Worm (Caenorhabditis elegans) whole organism, late embryonic: ENCODE measurements around the gene F37A4.4.

Experiments
- Y22D7AL.16 ChIP-seq: sonication (generic microtip); optimal IDR thresholded peaks from 2 replicates; lab custom pipeline; 2016; ENCODE audit warnings: missing genetic modification characterization, missing compliant biosample characterization
- ama-1 ChIP-seq: fragments of 150-350 bp; optimal IDR thresholded peaks from 2 replicates; lab custom pipeline; 2014
- ets-4 ChIP-seq: sonication (generic microtip); optimal IDR thresholded peaks from 2 replicates; lab custom pipeline; 2016; ENCODE audit warnings: missing genetic modification characterization, missing compliant biosample characterization
- lin-11 ChIP-seq: fragments of 200-800 bp; sonication (Bioruptor generic); optimal IDR thresholded peaks from 2 replicates; lab custom pipeline; 2018; ENCODE audit warnings: mild to moderate bottlenecking, missing genetic modification characterization, missing compliant biosample characterization
- nfya-1 ChIP-seq: sonication (generic microtip); optimal IDR thresholded peaks from 2 replicates; lab custom pipeline; 2017; ENCODE audit warnings: missing genetic modification characterization, mild to moderate bottlenecking, missing compliant biosample characterization, antibody characterized with exemption, moderate library complexity
- nhr-11 ChIP-seq: fragments of 150-350 bp; optimal IDR thresholded peaks from 2 replicates; lab custom pipeline; 2014; ENCODE audit warnings: missing biosample characterization, missing genetic modification characterization
- pha-4 ChIP-seq: fragments of 150-350 bp; optimal IDR thresholded peaks from 2 replicates; lab custom pipeline; 2018; ENCODE audit warnings: missing biosample characterization, missing genetic modification reagents, missing genetic modification characterization
- unc-42 ChIP-seq: sonication (generic microtip); optimal IDR thresholded peaks from 2 replicates; lab custom pipeline; 2016; ENCODE audit warnings: missing genotype, missing genetic modification characterization, missing compliant biosample characterization
- zip-5 ChIP-seq: sonication (generic microtip); optimal IDR thresholded peaks from 2 replicates; lab custom pipeline; 2016; ENCODE audit warnings: missing genetic modification characterization, missing compliant biosample characterization

DNA sequence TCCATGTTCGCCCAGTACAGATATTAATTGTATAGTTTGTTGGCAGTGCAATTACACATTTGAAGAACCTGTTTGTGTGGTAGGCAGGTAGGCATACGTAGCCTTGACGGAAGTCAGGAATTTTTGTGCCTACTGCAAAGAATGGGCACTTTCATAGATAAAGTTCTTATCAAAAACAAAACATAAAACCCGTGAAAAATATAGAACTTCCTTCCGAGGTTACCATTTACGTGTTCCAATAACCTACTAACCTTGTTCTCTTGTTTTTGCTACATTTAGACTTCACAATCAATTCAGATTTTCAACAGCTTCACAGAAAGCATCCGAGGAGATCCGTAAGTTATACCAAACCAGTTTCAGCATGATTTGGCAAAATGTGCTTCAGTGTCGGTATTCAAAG lies at the start of gene F37A4.4:
- TF ChIP-seq zip-5 (tag; lab: Kevin White, UChicago) (no peak), Y22D7AL.16 (no peak), unc-42 (tag; lab: Kevin White, UChicago) (no peak), lin-11 (tag; lab: Kevin White, UChicago) (no peak), nhr-11 (tag; lab: Kevin White, UChicago) (no peak), pha-4 (no peak), ama-1 (lab: Kevin White, UChicago) (no peak), nfya-1 (tag; lab: Kevin White, UChicago) (no peak), ets-4 (tag; lab: Kevin White, UChicago) (no peak)
